Worm (Caenorhabditis elegans) whole organism, early embryonic: ENCODE data around the gene T13A10.64.

Experiments used
- F13C5.2 ChIP-seq: sonication (generic microtip); optimal IDR thresholded peaks from 2 replicates; lab custom pipeline; 2017; ENCODE audit warnings: mild to moderate bottlenecking, missing genetic modification characterization, inconsistent platforms, missing compliant biosample characterization
- aly-1 ChIP-seq: sonication (generic microtip); optimal IDR thresholded peaks from 2 replicates; lab custom pipeline; 2016; ENCODE audit warnings: missing genetic modification characterization, missing compliant biosample characterization
- ama-1 ChIP-seq: fragments of 150-350 bp; optimal IDR thresholded peaks from 2 replicates; lab custom pipeline; 2014
- flt-1 ChIP-seq: fragments of 200-800 bp; sonication (Bioruptor generic); IDR thresholded peaks from 2 replicates; pipeline ENCODE4 v1.3.6; 2022; ENCODE audit warnings: missing genetic modification characterization, missing compliant biosample characterization
- tbx-37 ChIP-seq: fragments of 200-800 bp; sonication (Bioruptor generic); conservative IDR thresholded peaks from 2 replicates; pipeline ENCODE4 v1.3.6; 2022; ENCODE audit warnings: missing genetic modification reagents, missing genetic modification characterization, missing compliant biosample characterization

ce11 chrIV:6217503-6217902 lies 37.2 kb upstream of the T13A10.64 start:
- TF ChIP-seq aly-1 (tag; lab: Kevin White, UChicago): no peak
- no peak for TF ChIP-seq ama-1 (lab: Kevin White, UChicago)
- no peak for TF ChIP-seq flt-1
- no peak for TF ChIP-seq F13C5.2 (tag; lab: Kevin White, UChicago)
- no peak for TF ChIP-seq tbx-37 (GFP tag; lab: Robert Waterston, UW)
